Comparison of ENCODE assay signal across 2 worm cellular contexts in genomic region chrIII:3112001-3112400, ce11.
A peak's percentile ranks its signal among the peaks of the same experiment; 100 is the strongest.
TF ChIP-seq lines count a peak whose summit lies in the region.

No protein-coding gene starts in this region.

TF ChIP-seq in whole organism, L4 larva, 104 proteins besides CTCF, POLR2A, EP300 and RAD21 (continued from another document):
- TF ChIP-seq arid-1 (GFP tag; conservative IDR thresholded peaks at IDR 0.05; lab: Robert Waterston, UW) (0 out of 2 replicates have a peak, but pooled peaks have one; percentile 27), saeg-2 (GFP tag; IDR thresholded peaks at IDR 0.05; lab: Robert Waterston, UW) (no peak), D1046.2 (GFP tag; IDR thresholded peaks at IDR 0.05; lab: Robert Waterston, UW) (no peak), pha-4 (GFP tag; IDR thresholded peaks at IDR 0.05; lab: Robert Waterston, UW) (no peak; the same call in 1 of the 2 replicates), pha-4 (tag; optimal IDR thresholded peaks at IDR 0.05; lab: Kevin White, UChicago) (no peak)

TF ChIP-seq in whole organism, young adult, 124 proteins besides CTCF, POLR2A, EP300 and RAD21 (continued from another document):
- no peak for TF ChIP-seq T07F8.4 (tag; optimal IDR thresholded peaks at IDR 0.05; lab: Kevin White, UChicago)
